Worm (Caenorhabditis elegans): ENCODE data around the gene yars-2.

yars-2 gene

ce11 chrIV:4745422-4745821, 33.0 kb upstream of the yars-2 start, which contains the start of gene timm-17B.1 (continued):
- TF ChIP-seq fkh-8 (tag; optimal IDR thresholded peaks at IDR 0.05) (peak; percentile 11), lsy-2 (tag; optimal IDR thresholded peaks at IDR 0.05) (peak; percentile 96), sox-4 (tag; optimal IDR thresholded peaks at IDR 0.05) (peak; percentile 44), lin-39 (tag; optimal IDR thresholded peaks at IDR 0.05) (peak; percentile 91), nhr-85 (tag) (peak; percentile 79), hpl-2 (GFP tag; optimal IDR thresholded peaks at IDR 0.05) (peak; percentile 36), unc-86 (tag; optimal IDR thresholded peaks at IDR 0.05) (peak; percentile 48), nhr-11 (tag; optimal IDR thresholded peaks at IDR 0.05) (peak; percentile 51), sup-37 (GFP tag; optimal IDR thresholded peaks at IDR 0.05) (no peak)

- TF ChIP-seq nhr-19 (GFP tag; conservative IDR thresholded peaks at IDR 0.05) = no peak
- TF ChIP-seq efl-1 (optimal IDR thresholded peaks at IDR 0.05) = no peak
- TF ChIP-seq efl-1 (GFP tag; optimal IDR thresholded peaks at IDR 0.05 in 1 of 2) = peak in 1 of 2 experiments; percentile 24
These were observed 31.7 kb upstream of the yars-2 start, which contains the start of gene hoe-1 for ce11 chrIV:4744167-4744566. Gene hoe-1, minus strand, starts transcription at chrIV:4744267.

- TF ChIP-seq mep-1 (tag; optimal IDR thresholded peaks at IDR 0.05) = no peak
- TF ChIP-seq efl-1 (optimal IDR thresholded peaks at IDR 0.05) = no peak
- peak in 1 of 2 experiments; percentile 91 for TF ChIP-seq efl-1 (GFP tag; optimal IDR thresholded peaks at IDR 0.05 in 1 of 2)
- no peak for TF ChIP-seq fkh-10 (GFP tag; optimal IDR thresholded peaks at IDR 0.05)
These were observed 30.1 kb upstream of the yars-2 start for ce11 chrIV:4742480-4742879.

DNA sequence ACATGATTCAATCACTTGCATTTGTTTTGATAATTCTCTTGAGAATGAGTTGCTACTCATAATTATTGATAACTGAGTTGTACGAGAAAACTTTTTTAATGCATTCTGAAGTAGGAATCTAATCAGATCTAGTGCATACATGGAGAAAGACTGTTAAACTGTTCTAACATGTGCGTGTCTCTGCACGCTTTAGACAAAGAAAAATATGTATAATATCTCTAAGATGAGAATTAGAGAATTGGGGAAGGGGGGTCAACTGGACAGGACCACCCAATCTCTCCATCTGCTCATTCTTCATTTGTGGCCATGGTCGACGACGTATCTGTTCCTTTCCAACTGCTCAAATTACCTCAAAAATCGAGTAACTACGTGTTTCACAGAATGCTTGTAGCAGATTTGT, 24.8 kb upstream of the yars-2 start, which contains the start of gene fbxb-78:
Gene fbxb-78 (plus strand): TSS at position 301 of the 400 bp plus-strand sequence.
- TF ChIP-seq elt-3 (tag; optimal IDR thresholded peaks at IDR 0.05) = no peak
- no peak for TF ChIP-seq unc-62 (GFP tag; optimal IDR thresholded peaks at IDR 0.05)
- no peak for TF ChIP-seq nhr-11 (tag; optimal IDR thresholded peaks at IDR 0.05)
- no peak for TF ChIP-seq unc-86 (tag; optimal IDR thresholded peaks at IDR 0.05)
- TF ChIP-seq efl-3 (GFP tag; optimal IDR thresholded peaks at IDR 0.05) = no peak
- no peak for TF ChIP-seq sox-4 (tag; optimal IDR thresholded peaks at IDR 0.05)
- no peak for TF ChIP-seq snpc-4 (tag; optimal IDR thresholded peaks at IDR 0.05)
- no peak for TF ChIP-seq pag-3 (tag; optimal IDR thresholded peaks at IDR 0.05; ENCODE audit: borderline replicate concordance, insufficient read depth)
- no peak for TF ChIP-seq isw-1 (GFP tag; IDR thresholded peaks at IDR 0.05)
- TF ChIP-seq ceh-8 (GFP tag; optimal IDR thresholded peaks at IDR 0.05) = no peak
- TF ChIP-seq efl-1 (optimal IDR thresholded peaks at IDR 0.05) = no peak
- TF ChIP-seq efl-1 (GFP tag; optimal IDR thresholded peaks at IDR 0.05 in 1 of 2) = no peak
- no peak for TF ChIP-seq pqm-1 (tag; optimal IDR thresholded peaks at IDR 0.05)
- no peak for TF ChIP-seq dpl-1 (GFP tag; optimal IDR thresholded peaks at IDR 0.05)
- TF ChIP-seq sptf-1 (tag; optimal IDR thresholded peaks at IDR 0.05) = no peak

ce11 chrIV:4727935-4728334, 15.5 kb upstream of the yars-2 start:
- TF ChIP-seq grh-1 (GFP tag; IDR thresholded peaks at IDR 0.05) (peak; percentile 99), lsy-2 (tag; optimal IDR thresholded peaks at IDR 0.05) (peak; percentile 97 to 98), swsn-7 (tag; optimal IDR thresholded peaks at IDR 0.05) (peak; percentile 90), isw-1 (GFP tag; IDR thresholded peaks at IDR 0.05) (peak; percentile 99), xbp-1 (tag; optimal IDR thresholded peaks at IDR 0.05) (peak; percentile 89), dsc-1 (tag; optimal IDR thresholded peaks at IDR 0.05) (peak; percentile 93), blmp-1 (tag; optimal IDR thresholded peaks at IDR 0.05) (peak; percentile 3), C04F5.9 (tag; optimal IDR thresholded peaks at IDR 0.05) (peak; percentile 86), unc-86 (tag; optimal IDR thresholded peaks at IDR 0.05) (peak; percentile 89), zip-4 (GFP tag; optimal IDR thresholded peaks at IDR 0.05) (peak; percentile 56), ceh-82 (tag; optimal IDR thresholded peaks at IDR 0.05) (peak; percentile 36 to 44 (median 40)), nhr-19 (GFP tag; conservative IDR thresholded peaks at IDR 0.05) (peak; percentile 100), F16B12.6 (tag; optimal IDR thresholded peaks at IDR 0.05) (peak; percentile 74), snu-23 (GFP tag; optimal IDR thresholded peaks at IDR 0.05) (peak; percentile 89), vab-15 (tag; optimal IDR thresholded peaks at IDR 0.05) (peak; percentile 32), jun-1 (tag; optimal IDR thresholded peaks at IDR 0.05) (peak; percentile 64), nhr-71 (tag; optimal IDR thresholded peaks at IDR 0.05) (peak; percentile 97), lin-14 (GFP tag; optimal IDR thresholded peaks at IDR 0.05) (peak; percentile 91), skn-1 (tag; optimal IDR thresholded peaks at IDR 0.05) (peak; percentile 9), ztf-4 (tag; optimal IDR thresholded peaks at IDR 0.05) (peak; percentile 7), mep-1 (tag; optimal IDR thresholded peaks at IDR 0.05) (peak; percentile 63), elt-3 (tag; optimal IDR thresholded peaks at IDR 0.05) (peak in 1 of 6 experiments; percentile 61), dpl-1 (GFP tag; optimal IDR thresholded peaks at IDR 0.05) (peak; percentile 58 to 73 (median 73)), pax-3 (tag; optimal IDR thresholded peaks at IDR 0.05) (peak; percentile 89), ets-5 (GFP tag; IDR thresholded peaks at IDR 0.05) (peak; percentile 75; the same call in 1 of the 2 replicates), nhr-47 (tag; optimal IDR thresholded peaks at IDR 0.05) (peak; percentile 98), fkh-4 (tag; optimal IDR thresholded peaks at IDR 0.05; ENCODE audit: borderline replicate concordance) (peak; percentile 82)

Measured in whole organism, L1 larva.